Worm (Caenorhabditis elegans) whole organism, mixed stage, embryonic: ENCODE data around the gene zhit-3.

Experiments
- M03D4.4 ChIP-seq: sonication (generic microtip); optimal IDR thresholded peaks from 2 replicates; lab custom pipeline; 2017; ENCODE audit warnings: mild to moderate bottlenecking, missing genetic modification characterization, missing compliant biosample characterization
- ceh-39 ChIP-seq: fragments of 150-350 bp; optimal IDR thresholded peaks from 2 replicates; lab custom pipeline; 2014; ENCODE audit warnings: missing biosample characterization, missing genetic modification characterization
- ceh-43 ChIP-seq: fragments of 200-800 bp; sonication (Bioruptor generic); optimal IDR thresholded peaks from 2 replicates; lab custom pipeline; 2018; ENCODE audit warnings: mild to moderate bottlenecking, missing genetic modification characterization, moderate library complexity, missing compliant biosample characterization
- ceh-83 ChIP-seq: fragments of 200-800 bp; sonication (Bioruptor generic); optimal IDR thresholded peaks from 2 replicates; lab custom pipeline; 2018; ENCODE audit warnings: mild to moderate bottlenecking, missing genetic modification characterization, missing compliant biosample characterization
- cnd-1 ChIP-seq: fragments of 200-800 bp; sonication (Bioruptor generic); optimal IDR thresholded peaks from 2 replicates; lab custom pipeline; 2018; ENCODE audit warnings: mild to moderate bottlenecking, missing genetic modification characterization, missing compliant biosample characterization
- drap-1 ChIP-seq: fragments of 200-800 bp; sonication (Bioruptor generic); optimal IDR thresholded peaks from 3 replicates; lab custom pipeline; 2018; ENCODE audit warnings: mild to moderate bottlenecking, missing genetic modification characterization, missing compliant biosample characterization
- elt-1 ChIP-seq: sonication (generic microtip); optimal IDR thresholded peaks from 2 replicates; lab custom pipeline; 2017; ENCODE audit warnings: missing genetic modification characterization, mild to moderate bottlenecking, missing compliant biosample characterization, antibody characterized with exemption, moderate library complexity, borderline replicate concordance; ENCODE audit not compliant: insufficient read depth
- flh-1 ChIP-seq: fragments of 200-800 bp; sonication (Bioruptor generic); optimal IDR thresholded peaks from 2 replicates; lab custom pipeline; 2018; ENCODE audit warnings: mild to moderate bottlenecking, missing genetic modification characterization, moderate library complexity, missing compliant biosample characterization
- ham-2 ChIP-seq: fragments of 200-800 bp; sonication (Bioruptor generic); optimal IDR thresholded peaks from 2 replicates; lab custom pipeline; 2018; ENCODE audit warnings: mild to moderate bottlenecking, missing genetic modification characterization, missing compliant biosample characterization
- hlh-1 ChIP-seq: fragments of 150-350 bp; optimal IDR thresholded peaks from 2 replicates; lab custom pipeline; 2014; ENCODE audit warnings: missing biosample characterization, missing genetic modification reagents, missing genetic modification characterization
- lin-13 ChIP-seq: fragments of 150-350 bp; optimal IDR thresholded peaks from 2 replicates; lab custom pipeline; 2014; ENCODE audit warnings: missing biosample characterization, missing genetic modification characterization
- lsy-2 ChIP-seq: fragments of 150-350 bp; optimal IDR thresholded peaks from 2 replicates; lab custom pipeline; 2014; ENCODE audit warnings: missing biosample characterization, missing genetic modification characterization
- mab-5 ChIP-seq: fragments of 150-350 bp; optimal IDR thresholded peaks from 2 replicates; lab custom pipeline; 2014; ENCODE audit warnings: missing biosample characterization, missing genetic modification characterization
- mep-1 ChIP-seq: fragments of 150-350 bp; optimal IDR thresholded peaks from 2 replicates; lab custom pipeline; 2017; ENCODE audit warnings: missing biosample characterization, missing genetic modification reagents, missing genetic modification characterization, inconsistent platforms
- mls-2 ChIP-seq: sonication (generic microtip); optimal IDR thresholded peaks from 2 replicates; lab custom pipeline; 2016; ENCODE audit warnings: mild to moderate bottlenecking, missing genetic modification characterization, moderate library complexity, missing compliant biosample characterization
- nhr-12 ChIP-seq: fragments of 150-350 bp; optimal IDR thresholded peaks from 2 replicates; lab custom pipeline; 2014; ENCODE audit warnings: missing biosample characterization, missing genetic modification characterization
- nhr-2 ChIP-seq: fragments of 150-350 bp; optimal IDR thresholded peaks from 2 replicates; lab custom pipeline; 2014; ENCODE audit warnings: missing biosample characterization, missing genetic modification characterization
- nhr-237 ChIP-seq: fragments of 150-350 bp; optimal IDR thresholded peaks from 2 replicates; lab custom pipeline; 2014; ENCODE audit warnings: missing biosample characterization, missing genetic modification characterization
- nhr-28 ChIP-seq: fragments of 150-350 bp; optimal IDR thresholded peaks from 2 replicates; lab custom pipeline; 2014; ENCODE audit warnings: missing biosample characterization, missing genetic modification characterization
- nhr-76 ChIP-seq: sonication (generic microtip); optimal IDR thresholded peaks from 2 replicates; lab custom pipeline; 2017; ENCODE audit warnings: missing biosample characterization, missing genetic modification characterization
- pha-4 ChIP-seq: fragments of 150-350 bp; optimal IDR thresholded peaks from 2 replicates; lab custom pipeline; 2018; ENCODE audit warnings: missing biosample characterization, missing genetic modification reagents, missing genetic modification characterization
- sem-2 ChIP-seq: fragments of 200-800 bp; sonication (Bioruptor generic); optimal IDR thresholded peaks from 2 replicates; lab custom pipeline; 2018; ENCODE audit warnings: mild to moderate bottlenecking, missing genetic modification characterization, missing compliant biosample characterization
- snpc-4 ChIP-seq: fragments of 150-350 bp; optimal IDR thresholded peaks from 2 replicates; lab custom pipeline; 2014; ENCODE audit warnings: missing biosample characterization, missing genetic modification characterization
- sptf-1 ChIP-seq: sonication (generic microtip); optimal IDR thresholded peaks from 2 replicates; lab custom pipeline; 2017; ENCODE audit warnings: mild to moderate bottlenecking, missing genetic modification characterization, moderate library complexity, missing compliant biosample characterization
- tbx-8 ChIP-seq: fragments of 200-800 bp; sonication (Bioruptor generic); optimal IDR thresholded peaks from 2 replicates; lab custom pipeline; 2018; ENCODE audit warnings: mild to moderate bottlenecking, missing genetic modification characterization, moderate library complexity, missing compliant biosample characterization
- unc-39 ChIP-seq: fragments of 150-350 bp; optimal IDR thresholded peaks from 2 replicates; lab custom pipeline; 2014; ENCODE audit warnings: missing biosample characterization, missing genetic modification characterization
- unc-62 ChIP-seq: fragments of 150-350 bp; optimal IDR thresholded peaks from 2 replicates; lab custom pipeline; 2014; ENCODE audit warnings: missing biosample characterization, missing genetic modification reagents, missing genetic modification characterization
- zip-8 ChIP-seq: fragments of 150-350 bp; optimal IDR thresholded peaks from 2 replicates; lab custom pipeline; 2014; ENCODE audit warnings: missing biosample characterization, missing genetic modification characterization
- ztf-11 ChIP-seq: fragments of 150-350 bp; optimal IDR thresholded peaks from 2 replicates; lab custom pipeline; 2014; ENCODE audit warnings: missing biosample characterization, missing genetic modification characterization

zhit-3 gene

DNA sequence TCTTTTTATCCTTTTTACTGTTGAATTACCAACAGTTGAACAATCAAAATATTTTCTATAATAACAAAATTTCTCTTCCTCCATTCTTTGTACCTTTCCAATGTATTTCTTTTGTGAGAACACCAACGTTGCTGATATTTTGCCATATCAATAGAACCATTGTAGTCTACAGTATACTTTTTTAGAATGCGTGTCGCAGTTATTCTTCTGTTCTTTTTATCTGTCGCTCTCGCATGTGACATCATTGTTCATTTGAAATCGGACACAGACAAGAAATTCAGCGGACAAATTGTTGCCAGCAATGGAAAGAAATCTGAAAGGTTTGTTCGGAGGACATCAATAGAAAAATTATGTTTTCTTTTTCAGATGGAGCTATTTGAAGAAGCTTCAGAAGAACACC lies 10.0 kb downstream of the zhit-3 start, which contains the start of gene ZK856.7:
Gene ZK856.7 (plus strand): TSS at position 186 of the 400 bp plus-strand sequence.
- TF ChIP-seq ham-2 (GFP tag; lab: Kevin White, UChicago) (no peak), snpc-4 (tag; lab: Kevin White, UChicago) (no peak), flh-1 (GFP tag; lab: Kevin White, UChicago) (no peak), mep-1 (tag; lab: Kevin White, UChicago) (no peak), tbx-8 (no peak), sem-2 (GFP tag; lab: Kevin White, UChicago) (no peak), nhr-2 (tag; lab: Kevin White, UChicago) (no peak), unc-39 (tag; lab: Kevin White, UChicago) (no peak), nhr-12 (tag; lab: Kevin White, UChicago) (no peak)

DNA sequence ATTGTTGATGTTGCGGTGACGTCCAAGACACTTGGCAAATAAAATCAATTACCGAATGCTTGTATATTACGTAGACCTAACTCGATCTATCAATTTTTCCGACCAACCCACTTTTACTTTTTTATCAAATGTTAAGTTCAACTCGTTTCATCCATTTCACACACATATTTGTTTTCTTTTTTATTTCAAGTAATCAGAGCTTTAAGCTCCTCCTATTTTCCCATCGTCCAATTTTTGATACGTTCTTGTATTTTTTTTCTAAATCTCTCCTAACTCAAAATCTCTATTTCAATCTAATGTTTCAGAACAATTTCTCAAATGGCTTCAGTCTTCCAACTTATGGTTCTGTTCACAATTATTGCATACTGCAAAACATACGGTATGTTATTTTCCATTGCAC lies 13.5 kb downstream of the zhit-3 start, which contains the start of gene ZK856.6:
Gene ZK856.6 (plus strand): TSS at position 301 of the 400 bp plus-strand sequence.
- no peak for TF ChIP-seq ztf-11
- TF ChIP-seq, all 35 proteins: peak for 0

DNA sequence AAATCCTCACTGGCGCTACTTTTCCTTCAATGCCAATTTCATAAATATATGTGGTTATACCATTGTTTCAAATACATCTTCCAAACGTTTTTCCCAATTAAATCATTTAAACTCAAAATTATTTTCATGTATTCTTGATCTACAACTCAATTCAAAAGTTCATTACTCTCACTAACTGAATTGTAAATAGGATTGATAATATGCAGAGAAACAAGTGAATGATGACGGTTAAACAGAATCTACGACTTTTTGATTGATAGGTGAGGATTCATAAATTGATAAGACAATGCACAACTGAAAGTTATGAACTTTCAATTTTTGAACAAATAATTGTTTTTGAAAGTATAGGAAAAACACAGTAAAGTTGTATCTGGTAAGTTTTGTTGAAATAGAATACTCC lies 20.7 kb downstream of the zhit-3 start:
- no peak for TF ChIP-seq mls-2 (tag; lab: Kevin White, UChicago)
- no peak for TF ChIP-seq cnd-1
- no peak for TF ChIP-seq unc-39 (tag; lab: Kevin White, UChicago)
- no peak for TF ChIP-seq nhr-237 (tag; lab: Kevin White, UChicago)
- TF ChIP-seq pha-4 (tag; lab: Kevin White, UChicago) = no peak
- TF ChIP-seq ceh-43 (GFP tag; lab: Kevin White, UChicago) = no peak
- TF ChIP-seq, all 35 proteins: peak for 0

DNA sequence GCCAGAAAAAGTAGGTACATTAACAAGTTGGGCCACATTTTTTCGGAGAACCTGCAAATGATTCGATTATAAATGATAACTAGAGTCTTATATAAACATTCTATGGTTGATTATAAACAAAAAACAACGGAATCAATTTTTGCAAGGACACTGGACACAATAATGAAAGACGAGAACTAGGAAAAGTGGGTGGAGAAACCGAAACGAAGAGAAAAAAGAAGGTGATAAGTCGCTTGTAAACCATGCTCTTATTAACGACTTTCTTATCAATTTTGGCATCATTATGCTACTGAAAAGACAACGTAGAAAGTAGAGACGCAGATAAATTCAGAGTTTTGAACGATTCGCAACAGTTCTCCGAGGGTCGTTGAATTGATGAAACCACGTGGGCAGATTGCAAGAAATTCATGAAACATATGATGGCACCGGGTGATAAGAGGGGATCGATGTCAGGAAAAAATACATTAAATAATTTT lies 21.8 kb downstream of the zhit-3 start, which contains the start of gene ZK856.5:
Gene ZK856.5 (minus strand): TSS at position 51 of the 476 bp plus-strand sequence.
- TF ChIP-seq lin-13 = no peak

DNA sequence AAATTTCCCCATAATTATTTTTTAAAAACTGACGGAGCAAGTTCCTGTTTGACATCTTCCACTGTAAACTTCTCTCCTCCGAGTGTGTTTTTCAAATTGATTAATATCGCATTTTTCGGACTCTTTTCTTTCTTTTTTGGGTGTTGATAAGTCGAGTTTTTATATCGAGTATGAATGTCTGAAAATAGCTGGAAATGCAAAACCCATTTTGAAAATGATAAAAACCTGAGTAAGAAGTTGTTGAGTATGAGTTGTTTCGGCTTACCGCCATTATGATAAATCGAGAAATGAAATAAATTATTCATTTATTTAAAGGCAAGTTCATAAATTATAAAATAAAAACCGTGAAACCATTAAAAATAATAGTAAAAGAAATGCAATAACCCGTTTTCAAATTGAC lies 26.2 kb downstream of the zhit-3 start, which contains the start of gene ZK856.18:
Gene ZK856.18 (minus strand): TSS at position 289 of the 400 bp plus-strand sequence.
- TF ChIP-seq cnd-1 (no peak), sptf-1 (tag; lab: Kevin White, UChicago) (no peak), zip-8 (tag; lab: Kevin White, UChicago) (no peak), hlh-1 (tag; lab: Kevin White, UChicago) (no peak), nhr-2 (tag; lab: Kevin White, UChicago) (no peak), ztf-11 (no peak), ceh-83 (GFP tag; lab: Kevin White, UChicago) (no peak), M03D4.4 (tag; lab: Kevin White, UChicago) (no peak), nhr-28 (tag; lab: Kevin White, UChicago) (no peak)

DNA sequence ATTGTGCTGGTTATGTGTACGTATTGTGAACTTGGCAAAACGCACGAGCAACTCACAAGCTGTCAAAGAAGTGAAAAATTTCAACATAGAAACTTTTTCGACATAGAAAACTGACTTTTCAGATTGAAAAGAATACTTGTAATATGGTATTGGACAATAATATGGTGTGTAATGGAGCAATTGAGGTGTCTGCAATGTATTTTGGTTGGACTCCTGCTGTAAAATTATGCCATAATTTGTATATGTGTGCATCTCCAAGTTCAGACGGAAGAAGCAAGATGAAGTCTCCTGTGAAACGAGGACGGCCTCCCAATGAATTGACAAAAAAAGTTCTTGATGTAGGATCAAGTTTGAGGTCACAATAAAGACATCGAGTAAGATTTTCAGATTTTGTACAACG lies 28.1 kb downstream of the zhit-3 start:
- TF ChIP-seq nhr-237 (tag; lab: Kevin White, UChicago) = no peak
- no peak for TF ChIP-seq lsy-2 (tag; lab: Kevin White, UChicago)

DNA sequence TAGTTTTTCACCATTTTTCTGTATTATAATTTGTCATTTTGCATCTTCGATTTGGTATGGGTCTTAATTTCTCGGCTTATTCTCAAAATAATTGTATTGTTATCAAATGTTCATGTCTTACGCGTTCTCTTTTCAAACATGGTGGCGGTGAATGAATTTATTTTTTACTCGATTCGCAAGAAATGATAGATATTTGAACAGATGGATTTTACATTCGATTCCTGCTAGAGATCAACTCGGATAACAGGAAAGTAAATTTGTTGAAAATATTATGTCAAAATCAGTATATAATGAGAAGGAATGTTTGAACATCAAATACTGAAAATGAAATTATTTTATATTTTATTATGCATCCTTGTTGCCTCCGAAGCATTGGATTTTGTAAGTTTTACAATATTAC lies 28.9 kb downstream of the zhit-3 start, which contains the start of gene ZK856.4:
Gene ZK856.4 (plus strand): TSS at position 301 of the 400 bp plus-strand sequence.
- TF ChIP-seq sem-2 (GFP tag; lab: Kevin White, UChicago) (no peak), ceh-43 (GFP tag; lab: Kevin White, UChicago) (no peak)
- TF ChIP-seq, all 35 proteins: peak for 0

DNA sequence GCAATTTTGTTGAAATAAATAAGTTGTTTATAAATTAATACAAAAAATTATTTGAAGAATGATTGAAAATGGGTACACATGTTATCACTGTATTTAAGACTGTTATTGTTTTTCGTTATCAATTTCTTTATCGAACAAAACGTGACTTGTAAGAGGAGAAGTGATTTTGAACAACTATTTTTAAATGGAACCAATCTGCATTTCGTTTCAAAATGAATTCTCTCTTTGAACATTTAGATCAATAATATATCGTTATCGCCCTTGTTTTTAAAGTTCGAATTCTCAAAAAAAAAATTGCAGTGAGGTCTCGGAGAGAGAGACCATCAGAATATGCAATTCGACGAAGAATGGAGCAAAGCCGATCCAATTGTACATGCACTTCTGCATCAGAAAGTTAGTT lies 32.7 kb downstream of the zhit-3 start, which contains the start of gene cul-5:
Gene cul-5 (plus strand): TSS at position 301 of the 400 bp plus-strand sequence.
- no peak for TF ChIP-seq ceh-39 (tag; lab: Kevin White, UChicago)
- no peak for TF ChIP-seq unc-39 (tag; lab: Kevin White, UChicago)
- TF ChIP-seq nhr-76 = no peak
- no peak for TF ChIP-seq cnd-1
- no peak for TF ChIP-seq mab-5 (tag; lab: Kevin White, UChicago)
- TF ChIP-seq nhr-12 (tag; lab: Kevin White, UChicago) = no peak
- TF ChIP-seq M03D4.4 (tag; lab: Kevin White, UChicago) = no peak
- no peak for TF ChIP-seq hlh-1 (tag; lab: Kevin White, UChicago)
- no peak for TF ChIP-seq drap-1 (GFP tag; lab: Kevin White, UChicago)
- TF ChIP-seq flh-1 (GFP tag; lab: Kevin White, UChicago) = no peak
- TF ChIP-seq zip-8 (tag; lab: Kevin White, UChicago) = no peak
- TF ChIP-seq unc-62 (GFP tag; lab: Kevin White, UChicago) = no peak
- TF ChIP-seq nhr-28 (tag; lab: Kevin White, UChicago) = no peak
- no peak for TF ChIP-seq tbx-8
- TF ChIP-seq elt-1 (tag; lab: Kevin White, UChicago) = no peak
- TF ChIP-seq mls-2 (tag; lab: Kevin White, UChicago) = no peak
- no peak for TF ChIP-seq nhr-2 (tag; lab: Kevin White, UChicago)
- no peak for TF ChIP-seq lsy-2 (tag; lab: Kevin White, UChicago)
